Worm (Caenorhabditis elegans) whole organism, L4/young adult: ENCODE data around the gene prx-6.

ENCODE experiments used
- W03F9.2 ChIP-seq: fragments of 150-350 bp; optimal IDR thresholded peaks from 2 replicates; lab custom pipeline; 2014; ENCODE audit warnings: missing biosample characterization, missing genetic modification characterization
- dao-5 ChIP-seq: sonication (generic microtip); optimal IDR thresholded peaks from 2 replicates; lab custom pipeline; 2016; ENCODE audit warnings: missing genotype, missing genetic modification characterization, moderate library complexity, missing compliant biosample characterization
- him-1 ChIP-seq: sonication (generic microtip); optimal IDR thresholded peaks from 2 replicates; lab custom pipeline; 2016; ENCODE audit warnings: missing genotype, missing genetic modification reagents, missing genetic modification characterization, missing compliant biosample characterization

ce11 chrV:4720884-4721464 lies 1.1 kb upstream of the prx-6 start:
- TF ChIP-seq W03F9.2 (tag; lab: Kevin White, UChicago) = no peak
- no peak for TF ChIP-seq dao-5 (tag; lab: Kevin White, UChicago)
- TF ChIP-seq him-1 (tag; lab: Kevin White, UChicago) = no peak
